Worm (Caenorhabditis elegans): Measurements from ENCODE around the gene egas-1.

egas-1 gene

DNA sequence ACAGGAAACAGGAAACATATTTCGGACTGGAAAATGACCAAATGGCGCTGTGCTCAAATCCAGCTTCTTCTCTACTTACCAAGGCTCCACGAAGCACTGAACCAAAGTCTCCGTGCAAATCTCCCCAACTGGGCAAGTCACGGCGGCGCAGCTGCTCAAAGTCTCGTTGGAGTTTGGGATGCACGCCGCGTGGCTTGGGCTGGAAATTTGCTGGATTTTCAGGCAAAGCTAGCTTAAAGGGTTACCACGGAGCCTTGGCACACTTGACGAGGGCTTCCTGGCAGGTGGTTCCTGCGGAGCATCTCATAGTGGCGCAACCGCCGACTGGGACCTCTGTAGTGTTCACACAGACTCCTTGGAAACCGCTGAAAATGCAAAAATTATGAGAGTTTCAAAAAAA lies 18.8 kb downstream of the egas-1 start:
- TF ChIP-seq xbp-1 (tag; optimal IDR thresholded peaks at IDR 0.05), result no peak
- no peak for TF ChIP-seq ceh-8 (GFP tag; optimal IDR thresholded peaks at IDR 0.05)
- TF ChIP-seq mep-1 (tag; optimal IDR thresholded peaks at IDR 0.05), result no peak
- TF ChIP-seq hlh-17 (GFP tag; optimal IDR thresholded peaks at IDR 0.05; ENCODE audit: borderline replicate concordance), result no peak
- no peak for TF ChIP-seq mef-2 (tag; optimal IDR thresholded peaks at IDR 0.05)
- TF ChIP-seq grh-1 (GFP tag; IDR thresholded peaks at IDR 0.05), result no peak
- no peak for TF ChIP-seq unc-98 (GFP tag; IDR thresholded peaks at IDR 0.05)
- TF ChIP-seq ceh-82 (tag; optimal IDR thresholded peaks at IDR 0.05), result no peak
- TF ChIP-seq ceh-63 (GFP tag; optimal IDR thresholded peaks at IDR 0.05), result no peak
- TF ChIP-seq nhr-28 (tag; optimal IDR thresholded peaks at IDR 0.05), result no peak
- TF ChIP-seq fkh-8 (tag; optimal IDR thresholded peaks at IDR 0.05), result no peak
- TF ChIP-seq nhr-77 (tag; optimal IDR thresholded peaks at IDR 0.05), result no peak
- TF ChIP-seq lin-13 (GFP tag; optimal IDR thresholded peaks at IDR 0.05), result no peak

ce11 chrV:18662333-18662732 lies 22.2 kb downstream of the egas-1 start:
- TF ChIP-seq efl-3 (GFP tag; optimal IDR thresholded peaks at IDR 0.05) (no peak), ama-1 (optimal IDR thresholded peaks at IDR 0.05) (no peak), elt-3 (tag; optimal IDR thresholded peaks at IDR 0.05) (no peak), elt-2 (tag; optimal IDR thresholded peaks at IDR 0.05) (no peak), ztf-4 (tag; optimal IDR thresholded peaks at IDR 0.05) (no peak), mef-2 (tag; optimal IDR thresholded peaks at IDR 0.05) (no peak), dpl-1 (GFP tag; optimal IDR thresholded peaks at IDR 0.05) (no peak), aha-1 (tag; optimal IDR thresholded peaks at IDR 0.05) (no peak), ceh-82 (tag; optimal IDR thresholded peaks at IDR 0.05) (no peak), Y116A8C.19 (tag; optimal IDR thresholded peaks at IDR 0.05; ENCODE audit: borderline replicate concordance) (no peak), ces-1 (GFP tag; optimal IDR thresholded peaks at IDR 0.05) (no peak), tlp-1 (tag; optimal IDR thresholded peaks at IDR 0.05) (no peak), ceh-88 (GFP tag; IDR thresholded peaks at IDR 0.05) (no peak), jun-1 (tag; optimal IDR thresholded peaks at IDR 0.05) (no peak), nhr-76 (tag; optimal IDR thresholded peaks at IDR 0.05) (no peak)

ce11 chrV:18664026-18664425 lies 23.9 kb downstream of the egas-1 start, which contains the start of gene Y69H2.3:
Gene Y69H2.3, minus strand, starts transcription at chrV:18664126.
- TF ChIP-seq lir-3 (tag; optimal IDR thresholded peaks at IDR 0.05; ENCODE audit: poor library complexity), result no peak
- TF ChIP-seq nhr-90 (tag; optimal IDR thresholded peaks at IDR 0.05; ENCODE audit: poor library complexity), result no peak
- no peak for TF ChIP-seq grh-1 (GFP tag; IDR thresholded peaks at IDR 0.05)
- no peak for TF ChIP-seq ces-1 (GFP tag; optimal IDR thresholded peaks at IDR 0.05)
- no peak for TF ChIP-seq egl-13 (tag; optimal IDR thresholded peaks at IDR 0.05)
- no peak for TF ChIP-seq xbp-1 (tag; optimal IDR thresholded peaks at IDR 0.05)
- no peak for TF ChIP-seq hpl-2 (GFP tag; optimal IDR thresholded peaks at IDR 0.05)
- no peak for TF ChIP-seq unc-98 (GFP tag; IDR thresholded peaks at IDR 0.05)
- no peak for TF ChIP-seq nhr-76 (tag; optimal IDR thresholded peaks at IDR 0.05)
- TF ChIP-seq elt-3 (tag; optimal IDR thresholded peaks at IDR 0.05), result no peak
- no peak for TF ChIP-seq isw-1 (GFP tag; IDR thresholded peaks at IDR 0.05)

DNA sequence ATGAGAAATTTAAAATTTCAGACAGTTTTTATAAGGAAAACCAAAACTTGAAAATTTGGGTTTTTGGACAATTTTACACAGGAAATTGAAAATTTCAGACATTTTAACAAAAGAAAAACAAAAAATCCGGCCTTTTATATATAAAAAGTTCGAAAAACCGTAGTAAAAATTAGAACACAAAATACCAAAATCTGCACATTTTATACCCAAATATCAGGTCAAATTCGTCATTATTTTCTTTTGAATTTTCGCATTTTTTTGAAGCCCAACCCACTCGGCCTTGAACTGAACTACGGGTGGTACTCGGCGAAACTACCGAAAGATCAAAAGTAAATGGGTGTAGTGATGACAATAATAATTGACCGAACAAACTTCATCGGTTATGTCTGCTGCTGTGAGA lies 27.1 kb downstream of the egas-1 start:
- no peak for TF ChIP-seq snu-23 (GFP tag; optimal IDR thresholded peaks at IDR 0.05)
- TF ChIP-seq efl-1 (optimal IDR thresholded peaks at IDR 0.05), result no peak
- peak in 1 of 2 experiments; percentile 75 for TF ChIP-seq efl-1 (GFP tag; optimal IDR thresholded peaks at IDR 0.05 in 1 of 2)
- TF ChIP-seq nhr-85 (tag), result peak; percentile 10

DNA sequence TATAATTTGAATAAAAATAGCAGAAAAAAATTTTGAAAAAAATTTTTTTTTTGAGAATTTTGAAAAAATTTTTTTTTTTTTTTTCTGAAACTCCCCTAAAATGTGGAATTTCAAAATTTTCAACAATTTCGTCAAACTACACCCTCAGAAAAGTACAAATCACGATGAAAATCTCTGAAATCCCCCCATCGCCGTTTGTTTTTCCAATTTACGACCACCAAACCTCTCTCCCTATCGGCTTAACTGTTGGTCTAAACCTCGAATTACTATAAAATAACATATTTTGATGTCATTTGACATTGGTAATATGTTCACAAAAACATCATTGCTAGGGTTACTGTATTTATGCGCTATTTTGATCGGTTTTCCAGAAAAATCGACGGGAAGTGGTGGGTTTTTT lies 29.9 kb downstream of the egas-1 start, which contains the start of gene Y69H2.10:
Gene Y69H2.10, plus strand, starts transcription at position 301 of the 400 bp plus-strand sequence.
- no peak for TF ChIP-seq nhr-28 (tag; optimal IDR thresholded peaks at IDR 0.05)
- TF ChIP-seq aly-2 (tag; optimal IDR thresholded peaks at IDR 0.05), result no peak
- no peak for TF ChIP-seq lin-15B (tag; optimal IDR thresholded peaks at IDR 0.05)
- no peak for TF ChIP-seq tbx-2 (tag; optimal IDR thresholded peaks at IDR 0.05)
- TF ChIP-seq unc-62 (GFP tag; optimal IDR thresholded peaks at IDR 0.05), result no peak
- no peak for TF ChIP-seq blmp-1 (tag; optimal IDR thresholded peaks at IDR 0.05)
- TF ChIP-seq unc-98 (GFP tag; IDR thresholded peaks at IDR 0.05), result no peak
- no peak for TF ChIP-seq unc-30 (tag; optimal IDR thresholded peaks at IDR 0.05)
- no peak for TF ChIP-seq hlh-4 (tag; optimal IDR thresholded peaks at IDR 0.05)
- TF ChIP-seq lin-39 (tag; optimal IDR thresholded peaks at IDR 0.05), result no peak
- no peak for TF ChIP-seq lir-3 (tag; optimal IDR thresholded peaks at IDR 0.05; ENCODE audit: poor library complexity)
- no peak for TF ChIP-seq efl-3 (GFP tag; optimal IDR thresholded peaks at IDR 0.05)
- TF ChIP-seq ceh-82 (tag; optimal IDR thresholded peaks at IDR 0.05), result no peak
- no peak for TF ChIP-seq elt-2 (tag; optimal IDR thresholded peaks at IDR 0.05)
- TF ChIP-seq pag-3 (tag; optimal IDR thresholded peaks at IDR 0.05; ENCODE audit: borderline replicate concordance, insufficient read depth), result no peak
- TF ChIP-seq snpc-4 (tag; optimal IDR thresholded peaks at IDR 0.05), result no peak
- TF ChIP-seq ceh-88 (GFP tag; IDR thresholded peaks at IDR 0.05), result no peak
- TF ChIP-seq vab-15 (tag; optimal IDR thresholded peaks at IDR 0.05), result no peak
